Fruit fly (Drosophila melanogaster): ENCODE measurements around the gene Rtnl2.

DNA sequence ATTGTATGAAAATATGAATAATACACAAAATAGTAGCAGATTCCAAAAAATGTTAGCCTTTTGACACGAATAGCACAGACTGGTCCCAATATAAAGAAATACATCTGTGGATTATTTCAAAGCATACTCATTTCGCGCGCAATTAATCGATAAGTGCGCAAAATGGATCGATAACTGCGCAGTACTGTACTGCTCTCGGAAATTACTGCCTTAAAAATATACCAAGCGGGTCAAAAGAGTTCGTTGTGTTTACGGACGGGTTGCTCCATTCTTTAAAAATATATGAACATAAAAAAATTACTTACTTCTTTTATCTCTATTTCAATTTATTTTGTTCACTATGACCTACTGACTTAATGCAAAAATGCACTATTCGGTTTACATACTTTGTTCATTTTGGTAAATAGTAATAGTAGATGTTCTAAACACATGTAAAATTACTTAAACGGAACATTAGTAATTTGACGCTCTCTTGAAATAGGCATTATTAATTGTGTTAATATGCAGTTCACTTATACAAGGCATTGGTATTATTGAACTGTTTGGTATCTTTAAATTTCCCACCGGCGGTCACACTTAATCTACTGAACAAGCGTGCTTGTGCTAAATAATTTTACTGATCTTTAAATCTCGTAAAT is at the start of gene Rtnl2, which contains the start of gene alphaTub84D:
- TF ChIP-seq Myc (optimal IDR thresholded peaks at IDR 0.05) (no peak), N (GFP tag; optimal IDR thresholded peaks at IDR 0.05) (no peak), lola (GFP tag; optimal IDR thresholded peaks at IDR 0.05) (no peak)

Data from whole organism, wandering third instar larva.